Worm (Caenorhabditis elegans) whole organism, L3 larva: ENCODE measurements around the gene C08E8.4.

Source experiments
- ZK546.5 ChIP-seq: sonication (generic microtip); optimal IDR thresholded peaks from 2 replicates; lab custom pipeline; 2017; ENCODE audit warnings: missing biosample characterization, missing genetic modification characterization
- lin-39 ChIP-seq: fragments of 150-350 bp; optimal IDR thresholded peaks from 2 replicates; lab custom pipeline; 2018; ENCODE audit warnings: missing biosample characterization, missing genetic modification reagents, missing genetic modification characterization
- nhr-237 ChIP-seq: fragments of 150-350 bp; optimal IDR thresholded peaks from 2 replicates; lab custom pipeline; 2014; ENCODE audit warnings: missing biosample characterization, missing genetic modification characterization
- nhr-43 ChIP-seq: sonication (generic microtip); optimal IDR thresholded peaks from 2 replicates; lab custom pipeline; 2016; ENCODE audit warnings: mild to moderate bottlenecking, missing genetic modification characterization, missing compliant biosample characterization; ENCODE audit not compliant: poor library complexity, severe bottlenecking
- nhr-76 ChIP-seq: fragments of 150-350 bp; sonication (generic microtip); optimal IDR thresholded peaks from 5 replicates; lab custom pipeline; 2014; ENCODE audit warnings: missing biosample characterization, missing genetic modification characterization
- nhr-77 ChIP-seq: fragments of 150-350 bp; optimal IDR thresholded peaks from 2 replicates; lab custom pipeline; 2014; ENCODE audit warnings: missing biosample characterization, missing genetic modification characterization
- ztf-11 ChIP-seq: fragments of 150-350 bp; optimal IDR thresholded peaks from 2 replicates; lab custom pipeline; 2014; ENCODE audit warnings: missing biosample characterization, missing genetic modification characterization

ce11 chrV:18337643-18338042 is 34.0 kb upstream of the C08E8.4 start:
- TF ChIP-seq nhr-237 (tag; lab: Kevin White, UChicago) (no peak), nhr-76 (no peak), nhr-77 (tag; lab: Kevin White, UChicago) (no peak), ztf-11 (tag; lab: Kevin White, UChicago) (no peak), ZK546.5 (tag; lab: Kevin White, UChicago) (no peak), lin-39 (tag; lab: Kevin White, UChicago) (no peak), nhr-43 (tag; lab: Kevin White, UChicago) (no peak)
